Fruit fly (Drosophila melanogaster) whole organism, embryonic: ENCODE data around the gene Atg2.
A peak's percentile ranks its signal among the peaks of the same experiment; 100 is the strongest.

Experiments used
- Abd-B ChIP-seq: fragments of 200-800 bp; sonication (Bioruptor generic); optimal IDR thresholded peaks from 2 replicates; lab custom pipeline; 2018; ENCODE audit warnings: missing biosample characterization, mild to moderate bottlenecking, missing genetic modification characterization, moderate library complexity
- Atf6 ChIP-seq: fragments of 200-800 bp; sonication (Bioruptor generic); IDR thresholded peaks from 2 replicates; pipeline ENCODE4 v1.3.6; 2022; ENCODE audit warnings: missing biosample characterization, missing genetic modification characterization
- B-H2 ChIP-seq: fragments of 200-800 bp; sonication (Bioruptor generic); optimal IDR thresholded peaks from 2 replicates; lab custom pipeline; 2018; ENCODE audit warnings: missing biosample characterization, mild to moderate bottlenecking, missing genetic modification characterization
- Blimp-1 ChIP-seq: fragments of 200-800 bp; sonication (Bioruptor generic); optimal IDR thresholded peaks from 3 replicates; lab custom pipeline; 2018; ENCODE audit warnings: missing biosample characterization, missing genetic modification characterization, mild to moderate bottlenecking, moderate library complexity, missing genetic modification reagents
- C15 ChIP-seq: fragments of 200-800 bp; sonication (Bioruptor generic); IDR thresholded peaks from 3 replicates; pipeline ENCODE4 v1.3.6; 2022; ENCODE audit warnings: missing biosample characterization, missing genetic modification characterization
- CG10565 ChIP-seq: fragments of 200-800 bp; sonication (Bioruptor generic); optimal IDR thresholded peaks from 3 replicates; lab custom pipeline; 2016; ENCODE audit warnings: missing biosample characterization, mild to moderate bottlenecking, missing genetic modification characterization
- CG11456 ChIP-seq: fragments of 200-800 bp; sonication (Bioruptor generic); IDR thresholded peaks from 3 replicates; pipeline ENCODE4 v1.3.6; 2022; ENCODE audit warnings: missing biosample characterization, missing genetic modification characterization
- CG11695 ChIP-seq: fragments of 200-800 bp; sonication (Bioruptor generic); IDR thresholded peaks from 3 replicates; pipeline ENCODE4 v1.3.6; 2022; ENCODE audit warnings: missing biosample characterization, missing genetic modification characterization
- CG12155 ChIP-seq: fragments of 200-800 bp; sonication (Bioruptor generic); optimal IDR thresholded peaks from 3 replicates; lab custom pipeline; 2016; ENCODE audit warnings: missing biosample characterization, missing genetic modification characterization
- CG12219 ChIP-seq: fragments of 200-800 bp; sonication (Bioruptor generic); optimal IDR thresholded peaks from 3 replicates; lab custom pipeline; 2018; ENCODE audit warnings: missing biosample characterization, mild to moderate bottlenecking, missing genetic modification characterization
- CG12299 ChIP-seq: fragments of 200-800 bp; sonication (Bioruptor generic); optimal IDR thresholded peaks from 2 replicates; lab custom pipeline; 2018; ENCODE audit warnings: missing biosample characterization, mild to moderate bottlenecking, missing genetic modification characterization
- CG12659 ChIP-seq: fragments of 200-800 bp; sonication (Bioruptor generic); optimal IDR thresholded peaks from 3 replicates; lab custom pipeline; 2017; ENCODE audit warnings: mild to moderate bottlenecking, missing biosample characterization, missing genetic modification reagents, missing genetic modification characterization
- CG13296 ChIP-seq: fragments of 200-800 bp; sonication (Bioruptor generic); optimal IDR thresholded peaks from 3 replicates; lab custom pipeline; 2018; ENCODE audit warnings: missing biosample characterization, mild to moderate bottlenecking, missing genetic modification characterization
- CG15011 ChIP-seq: fragments of 200-800 bp; sonication (Bioruptor generic); optimal IDR thresholded peaks from 3 replicates; lab custom pipeline; 2018; ENCODE audit warnings: missing biosample characterization, mild to moderate bottlenecking, missing genetic modification characterization
- CG15601 ChIP-seq: fragments of 200-800 bp; sonication (Bioruptor generic); optimal IDR thresholded peaks from 3 replicates; lab custom pipeline; 2019; ENCODE audit warnings: missing biosample characterization, mild to moderate bottlenecking, missing genetic modification characterization, moderate library complexity
- CG2116 ChIP-seq: fragments of 200-800 bp; sonication (Bioruptor generic); optimal IDR thresholded peaks from 3 replicates; lab custom pipeline; 2018; ENCODE audit warnings: missing biosample characterization, mild to moderate bottlenecking, missing genetic modification characterization
- CG2129 ChIP-seq: fragments of 200-800 bp; sonication (Bioruptor generic); IDR thresholded peaks from 2 replicates; pipeline ENCODE4 v1.3.6; 2022; ENCODE audit warnings: missing biosample characterization, missing genetic modification characterization; ENCODE audit not compliant: partially characterized antibody
- CG30403 ChIP-seq: fragments of 200-800 bp; sonication (Bioruptor generic); optimal IDR thresholded peaks from 3 replicates; lab custom pipeline; 2016; ENCODE audit warnings: missing biosample characterization, missing genetic modification characterization
- CG34224 ChIP-seq: fragments of 200-800 bp; sonication (Bioruptor generic); IDR thresholded peaks from 3 replicates; pipeline ENCODE4 v1.3.6; 2022; ENCODE audit warnings: missing biosample characterization, missing genetic modification characterization; ENCODE audit not compliant: partially characterized antibody
- CG8924 ChIP-seq: fragments of 200-800 bp; optimal IDR thresholded peaks from 3 replicates; lab custom pipeline; 2019; ENCODE audit warnings: missing biosample characterization, mild to moderate bottlenecking, missing genetic modification characterization, moderate library complexity
- CG9797 ChIP-seq: fragments of 200-800 bp; sonication (Bioruptor generic); optimal IDR thresholded peaks from 3 replicates; lab custom pipeline; 2018; ENCODE audit warnings: missing biosample characterization, mild to moderate bottlenecking, missing genetic modification characterization
- CG9932 ChIP-seq: fragments of 200-800 bp; sonication (Bioruptor generic); IDR thresholded peaks from 2 replicates; pipeline ENCODE4 v1.3.6; 2022; ENCODE audit warnings: missing biosample characterization, missing genetic modification characterization
- Deaf1 ChIP-seq: fragments of 200-800 bp; optimal IDR thresholded peaks from 3 replicates; lab custom pipeline; 2019; ENCODE audit warnings: missing biosample characterization, mild to moderate bottlenecking, missing genetic modification characterization, moderate library complexity
- E2f2 ChIP-seq: fragments of 200-800 bp; sonication (Bioruptor generic); IDR thresholded peaks from 2 replicates; pipeline ENCODE4 v1.3.6; 2022; ENCODE audit warnings: missing biosample characterization, missing genetic modification characterization
- Elba2 ChIP-seq: fragments of 200-800 bp; sonication (Bioruptor generic); optimal IDR thresholded peaks from 3 replicates; lab custom pipeline; 2016; ENCODE audit warnings: missing biosample characterization, missing genetic modification characterization
- Ets97D ChIP-seq: fragments of 200-800 bp; sonication (Bioruptor generic); optimal IDR thresholded peaks from 3 replicates; lab custom pipeline; 2016; ENCODE audit warnings: missing biosample characterization, missing genetic modification characterization
- Gug ChIP-seq: fragments of 200-800 bp; sonication (Bioruptor generic); IDR thresholded peaks from 4 replicates; pipeline ENCODE4 v1.3.6; 2022; ENCODE audit warnings: missing biosample characterization, missing genetic modification characterization
- HHEX ChIP-seq: fragments of 200-800 bp; sonication (Bioruptor generic); optimal IDR thresholded peaks from 3 replicates; lab custom pipeline; 2017; ENCODE audit warnings: missing biosample characterization, mild to moderate bottlenecking, missing genetic modification characterization, missing genetic modification reagents
- HLH3B ChIP-seq: fragments of 200-800 bp; sonication (Bioruptor generic); IDR thresholded peaks from 2 replicates; pipeline ENCODE4 v1.3.6; 2022; ENCODE audit warnings: missing biosample characterization, missing genetic modification characterization
- Hey ChIP-seq: fragments of 200-800 bp; sonication (Bioruptor generic); optimal IDR thresholded peaks from 3 replicates; lab custom pipeline; 2018; ENCODE audit warnings: missing biosample characterization, mild to moderate bottlenecking, missing genetic modification characterization
- Hr51 ChIP-seq, 2 experiments: fragments of 200-800 bp; sonication (Bioruptor generic); optimal IDR thresholded peaks; 2 replicates in 1 of 2; 3 replicates in 1 of 2; lab custom pipeline; 2016 to 2018; ENCODE audit warnings: missing biosample characterization in 2 of 2, missing genetic modification characterization in 2 of 2, mild to moderate bottlenecking in 1 of 2, moderate library complexity in 1 of 2
- MBD-R2 ChIP-seq: fragments of 200-800 bp; sonication (Bioruptor generic); IDR thresholded peaks from 2 replicates; pipeline ENCODE4 v1.3.6; 2022; ENCODE audit warnings: missing biosample characterization, missing genetic modification characterization
- NK7.1 ChIP-seq: fragments of 200-800 bp; sonication (Bioruptor generic); optimal IDR thresholded peaks from 3 replicates; lab custom pipeline; 2016; ENCODE audit warnings: missing biosample characterization, missing genetic modification characterization
- Opbp ChIP-seq: fragments of 200-800 bp; sonication (Bioruptor generic); IDR thresholded peaks from 3 replicates; pipeline ENCODE4 v1.3.6; 2022; ENCODE audit warnings: missing biosample characterization, missing genetic modification characterization; ENCODE audit not compliant: partially characterized antibody
- amos ChIP-seq: fragments of 200-800 bp; sonication (Bioruptor generic); IDR thresholded peaks from 2 replicates; pipeline ENCODE4 v1.3.6; 2022; ENCODE audit warnings: missing biosample characterization, missing genetic modification characterization; ENCODE audit not compliant: partially characterized antibody
- bab2 ChIP-seq: fragments of 200-800 bp; sonication (Bioruptor generic); optimal IDR thresholded peaks from 2 replicates; lab custom pipeline; 2016; ENCODE audit warnings: missing biosample characterization, missing genetic modification characterization
- bowl ChIP-seq: fragments of 200-800 bp; sonication (Bioruptor generic); IDR thresholded peaks from 2 replicates; pipeline ENCODE4 v1.3.6; 2022; ENCODE audit warnings: missing biosample characterization, missing genetic modification characterization
- fu2 ChIP-seq: fragments of 200-800 bp; sonication (Bioruptor generic); optimal IDR thresholded peaks from 2 replicates; lab custom pipeline; 2016; ENCODE audit warnings: missing biosample characterization, missing genetic modification characterization
- gcm2 ChIP-seq: fragments of 200-800 bp; sonication (Bioruptor generic); optimal IDR thresholded peaks from 2 replicates; lab custom pipeline; 2016; ENCODE audit warnings: missing biosample characterization, missing genetic modification characterization
- ham ChIP-seq: fragments of 200-800 bp; sonication (Bioruptor generic); IDR thresholded peaks from 2 replicates; pipeline ENCODE4 v1.3.6; 2022; ENCODE audit warnings: missing biosample characterization, missing genetic modification characterization
- lilli ChIP-seq: fragments of 200-800 bp; sonication (Bioruptor generic); optimal IDR thresholded peaks from 3 replicates; lab custom pipeline; 2016; ENCODE audit warnings: missing biosample characterization, missing genetic modification characterization
- mam ChIP-seq: fragments of 200-800 bp; sonication (Bioruptor generic); optimal IDR thresholded peaks from 3 replicates; lab custom pipeline; 2016; ENCODE audit warnings: missing biosample characterization, missing genetic modification characterization
- nerfin-2 ChIP-seq: fragments of 200-800 bp; sonication (Bioruptor generic); IDR thresholded peaks from 2 replicates; pipeline ENCODE4 v1.3.6; 2022; ENCODE audit warnings: missing biosample characterization, missing genetic modification characterization; ENCODE audit not compliant: partially characterized antibody
- org-1 ChIP-seq: fragments of 200-800 bp; sonication (Bioruptor generic); optimal IDR thresholded peaks from 2 replicates; lab custom pipeline; 2017; ENCODE audit warnings: missing biosample characterization, missing genetic modification characterization
- pan ChIP-seq, 4 experiments: fragments of >200 bp in 3 of 4; fragments of 200-800 bp in 1 of 4; sonication (Bioruptor generic) in 1 of 4; optimal IDR thresholded peaks in 3 of 4; IDR thresholded peaks in 1 of 4; 2 replicates each; pipeline versions ENCODE4 v1.3.6 to Lab custom; 2017 to 2022; ENCODE audit warnings: missing biosample characterization in 2 of 4, missing genetic modification characterization in 2 of 4, mixed read lengths in 1 of 4
- ranshi ChIP-seq: fragments of 200-800 bp; sonication (Bioruptor generic); IDR thresholded peaks from 2 replicates; pipeline ENCODE4 v1.3.6; 2022; ENCODE audit warnings: missing biosample characterization, missing genetic modification characterization
- sim ChIP-seq: fragments of 200-800 bp; sonication (Bioruptor generic); IDR thresholded peaks from 2 replicates; pipeline ENCODE4 v1.3.6; 2022; ENCODE audit warnings: missing biosample characterization, missing genetic modification characterization
- slbo ChIP-seq: fragments of 200-800 bp; sonication (Bioruptor generic); IDR thresholded peaks from 2 replicates; pipeline ENCODE4 v1.3.6; 2022; ENCODE audit warnings: missing biosample characterization, missing genetic modification characterization
- ssp ChIP-seq: fragments of 200-800 bp; sonication (Bioruptor generic); IDR thresholded peaks from 2 replicates; pipeline ENCODE4 v1.3.6; 2022; ENCODE audit warnings: missing biosample characterization, missing genetic modification characterization
- unpg ChIP-seq: fragments of 200-800 bp; sonication (Bioruptor generic); optimal IDR thresholded peaks from 3 replicates; lab custom pipeline; 2018; ENCODE audit warnings: missing biosample characterization, mild to moderate bottlenecking, missing genetic modification characterization, moderate library complexity

Gene Atg2

dm6 chr3L:2781991-2782677 lies 8.0 kb downstream of the Atg2 start, which contains the start of gene Pgant6 (continued):
- no peak for TF ChIP-seq CG13296
- TF ChIP-seq pan (optimal IDR thresholded peaks at IDR 0.05; lab: Kevin White, UChicago): no peak
- TF ChIP-seq pan (GFP tag; optimal IDR thresholded peaks at IDR 0.05 in 1 of 2, IDR thresholded peaks at IDR 0.05 in 1 of 2): peak in 1 of 2 experiments; percentile 22
- no peak for TF ChIP-seq CG15601 (tag; lab: Kevin White, UChicago)
- TF ChIP-seq CG11695 (GFP tag; lab: Robert Waterston, UW): no peak
- TF ChIP-seq sim (GFP tag; lab: Robert Waterston, UW): no peak
- TF ChIP-seq amos (GFP tag; lab: Robert Waterston, UW): no peak
- TF ChIP-seq HHEX (GFP tag; lab: Kevin White, UChicago): no peak
- TF ChIP-seq CG8924 (tag; lab: Kevin White, UChicago): no peak
- TF ChIP-seq C15: no peak
- no peak for TF ChIP-seq Deaf1 (tag; lab: Kevin White, UChicago)
- no peak for TF ChIP-seq CG2116 (GFP tag; lab: Kevin White, UChicago)
- no peak for TF ChIP-seq CG10565
- peak; percentile 42; the same call in 1 of the 2 replicates for TF ChIP-seq slbo
- no peak for TF ChIP-seq Elba2 (GFP tag; lab: Kevin White, UChicago)
- no peak for TF ChIP-seq gcm2 (GFP tag; lab: Kevin White, UChicago)
- TF ChIP-seq CG2129 (GFP tag; lab: Robert Waterston, UW): no peak
- TF ChIP-seq ham (GFP tag; lab: Robert Waterston, UW): no peak
- no peak for TF ChIP-seq Abd-B (GFP tag; lab: Kevin White, UChicago)
- TF ChIP-seq unpg (GFP tag; lab: Kevin White, UChicago): no peak
- no peak for TF ChIP-seq CG12659 (GFP tag; lab: Kevin White, UChicago)
- TF ChIP-seq CG11456 (GFP tag; lab: Robert Waterston, UW): no peak
- no peak for TF ChIP-seq CG15011 (GFP tag; lab: Kevin White, UChicago)
- TF ChIP-seq HLH3B (GFP tag; lab: Robert Waterston, UW): no peak
- TF ChIP-seq mam (GFP tag; lab: Kevin White, UChicago): peak; percentile 37
- no peak for TF ChIP-seq bowl (GFP tag; lab: Robert Waterston, UW)
- TF ChIP-seq CG12155 (GFP tag; lab: Kevin White, UChicago): no peak
- no peak for TF ChIP-seq CG12299
- TF ChIP-seq ssp (GFP tag; lab: Robert Waterston, UW): no peak
- TF ChIP-seq CG30403 (GFP tag; lab: Kevin White, UChicago): no peak
- TF ChIP-seq Blimp-1 (GFP tag; lab: Kevin White, UChicago): no peak
- no peak for TF ChIP-seq NK7.1 (GFP tag; lab: Kevin White, UChicago)
- no peak for TF ChIP-seq Hey
- TF ChIP-seq MBD-R2 (GFP tag; lab: Robert Waterston, UW): peak; percentile 96
- TF ChIP-seq Hr51 (GFP tag; optimal IDR thresholded peaks at IDR 0.05; lab: Kevin White, UChicago): no peak
- TF ChIP-seq org-1 (GFP tag; lab: Kevin White, UChicago): no peak
- TF ChIP-seq CG9797 (GFP tag; lab: Kevin White, UChicago): no peak
- no peak for TF ChIP-seq nerfin-2 (GFP tag; lab: Robert Waterston, UW)
- TF ChIP-seq Opbp: no peak
- TF ChIP-seq bab2 (GFP tag; lab: Kevin White, UChicago): no peak
- TF ChIP-seq CG34224: no peak
- no peak for TF ChIP-seq Gug (GFP tag; lab: Robert Waterston, UW)
- no peak for TF ChIP-seq Atf6 (GFP tag; lab: Robert Waterston, UW)
- TF ChIP-seq B-H2 (GFP tag; lab: Kevin White, UChicago): no peak
- no peak for TF ChIP-seq ranshi
- peak; percentile 15 for TF ChIP-seq fu2
- peak; percentile 52 for TF ChIP-seq CG9932 (GFP tag; lab: Robert Waterston, UW)
- no peak for TF ChIP-seq CG12219 (GFP tag; lab: Kevin White, UChicago)
- peak; percentile 33 for TF ChIP-seq Ets97D (GFP tag; lab: Kevin White, UChicago)
- peak; percentile 54 for TF ChIP-seq E2f2 (GFP tag; lab: Robert Waterston, UW)
- peak; percentile 40 for TF ChIP-seq lilli (GFP tag; lab: Kevin White, UChicago)
